Worm (Caenorhabditis elegans): ENCODE data around the gene far-4.

DNA sequence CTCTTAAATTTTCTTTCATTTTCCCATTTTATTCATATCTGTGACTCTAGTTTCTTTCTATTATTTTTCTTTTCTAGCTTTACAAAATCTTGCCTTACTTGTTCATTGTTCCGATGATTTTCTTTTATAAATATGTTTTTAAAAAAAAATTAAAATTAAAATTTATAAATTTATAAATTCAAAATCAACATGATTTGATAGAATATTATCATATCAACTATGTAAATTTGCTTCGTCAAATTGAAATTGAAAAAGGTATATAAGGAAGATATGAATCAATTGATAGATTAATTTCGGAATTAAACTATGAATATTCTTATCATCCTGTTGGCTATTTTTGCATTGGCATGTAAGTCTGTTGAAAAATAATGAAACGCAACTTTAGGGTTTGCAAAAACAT lies 33.8 kb upstream of the far-4 start, which contains the start of gene W07G4.1:
- TF ChIP-seq B0310.2 (tag; optimal IDR thresholded peaks at IDR 0.05), result no peak
- no peak for TF ChIP-seq ceh-13 (GFP tag; optimal IDR thresholded peaks at IDR 0.05)
- no peak for TF ChIP-seq flt-1 (GFP tag; IDR thresholded peaks at IDR 0.05)
- TF ChIP-seq ama-1 (optimal IDR thresholded peaks at IDR 0.05), result no peak

Measured in whole organism, early embryonic.